Fruit fly (Drosophila melanogaster) whole organism, prepupa: Measurements from ENCODE around the gene CG5810.
A peak's percentile ranks its signal among the peaks of the same experiment; 100 is the strongest.

Source experiments
- CG10631 ChIP-seq: fragments of 200-800 bp; sonication (Bioruptor generic); optimal IDR thresholded peaks from 2 replicates; lab custom pipeline; 2016; ENCODE audit warnings: missing biosample characterization, missing genetic modification characterization
- CG11294 ChIP-seq: fragments of 200-800 bp; sonication (Bioruptor generic); IDR thresholded peaks from 2 replicates; pipeline ENCODE4 v1.3.6; 2022; ENCODE audit warnings: missing biosample characterization, missing genetic modification characterization
- CG11762 ChIP-seq: fragments of 200-800 bp; sonication (Bioruptor generic); optimal IDR thresholded peaks from 3 replicates; lab custom pipeline; 2016; ENCODE audit warnings: missing biosample characterization, missing genetic modification characterization; ENCODE audit not compliant: insufficient read depth
- CG15336 ChIP-seq: fragments of 200-800 bp; sonication (Bioruptor generic); IDR thresholded peaks from 2 replicates; pipeline ENCODE4 v1.3.6; 2022; ENCODE audit warnings: missing biosample characterization, missing genetic modification characterization
- CG16779 ChIP-seq: fragments of 200-800 bp; sonication (Bioruptor generic); optimal IDR thresholded peaks from 3 replicates; lab custom pipeline; 2017; ENCODE audit warnings: missing biosample characterization, mild to moderate bottlenecking, missing genetic modification characterization
- CG31627 ChIP-seq: fragments of 200-800 bp; sonication (Bioruptor generic); optimal IDR thresholded peaks from 3 replicates; lab custom pipeline; 2016; ENCODE audit warnings: missing biosample characterization, missing genetic modification characterization
- CG32006 ChIP-seq: fragments of 200-800 bp; sonication (Bioruptor generic); optimal IDR thresholded peaks from 3 replicates; lab custom pipeline; 2017; ENCODE audit warnings: missing biosample characterization, mild to moderate bottlenecking, missing genetic modification characterization
- CG34406 ChIP-seq: fragments of 200-800 bp; sonication (Bioruptor generic); optimal IDR thresholded peaks from 3 replicates; lab custom pipeline; 2016; ENCODE audit warnings: missing biosample characterization, missing genetic modification characterization
- CG4318 ChIP-seq: fragments of 200-800 bp; sonication (Bioruptor generic); optimal IDR thresholded peaks from 3 replicates; lab custom pipeline; 2017; ENCODE audit warnings: missing biosample characterization, mild to moderate bottlenecking, missing genetic modification characterization
- CG6276 ChIP-seq: fragments of 200-800 bp; sonication (Bioruptor generic); optimal IDR thresholded peaks from 2 replicates; lab custom pipeline; 2017; ENCODE audit warnings: missing biosample characterization, mild to moderate bottlenecking, missing genetic modification characterization
- CG6792 ChIP-seq: fragments of 200-800 bp; sonication (Bioruptor generic); optimal IDR thresholded peaks from 3 replicates; lab custom pipeline; 2016; ENCODE audit warnings: missing biosample characterization, missing genetic modification characterization
- CG6808 ChIP-seq: fragments of 200-800 bp; sonication (Bioruptor generic); optimal IDR thresholded peaks from 3 replicates; lab custom pipeline; 2017; ENCODE audit warnings: missing biosample characterization, missing genetic modification characterization, mild to moderate bottlenecking, moderate library complexity, missing genetic modification reagents
- CG6854 ChIP-seq: fragments of 200-800 bp; sonication (Bioruptor generic); optimal IDR thresholded peaks from 2 replicates; lab custom pipeline; 2017; ENCODE audit warnings: missing biosample characterization, mild to moderate bottlenecking, missing genetic modification characterization
- CG8119 ChIP-seq: fragments of 200-800 bp; sonication (Bioruptor generic); IDR thresholded peaks from 3 replicates; pipeline ENCODE4 v1.3.6; 2022; ENCODE audit warnings: missing biosample characterization, missing genetic modification characterization
- CG8632 ChIP-seq: fragments of 200-800 bp; sonication (Bioruptor generic); optimal IDR thresholded peaks from 3 replicates; lab custom pipeline; 2016; ENCODE audit warnings: missing biosample characterization, missing genetic modification characterization
- Eip75B ChIP-seq: fragments of 200-800 bp; sonication (Bioruptor generic); optimal IDR thresholded peaks from 3 replicates; lab custom pipeline; 2016; ENCODE audit warnings: missing biosample characterization, missing genetic modification characterization
- Eip78C ChIP-seq: fragments of 200-800 bp; sonication (Bioruptor generic); peaks from one replicate; lab custom pipeline; 2016; ENCODE audit warnings: missing biosample characterization, missing genetic modification characterization
- Eip93F ChIP-seq: fragments of 200-800 bp; sonication (Bioruptor generic); optimal IDR thresholded peaks from 2 replicates; lab custom pipeline; 2016; ENCODE audit warnings: missing biosample characterization, mild to moderate bottlenecking, missing genetic modification characterization
- Hr4 ChIP-seq: fragments of 200-800 bp; sonication (Bioruptor generic); optimal IDR thresholded peaks from 3 replicates; lab custom pipeline; 2016; ENCODE audit warnings: missing biosample characterization, missing genetic modification characterization
- Lpt ChIP-seq: fragments of 200-800 bp; sonication (Bioruptor generic); optimal IDR thresholded peaks from 3 replicates; lab custom pipeline; 2016; ENCODE audit warnings: missing biosample characterization, missing genetic modification characterization
- Met ChIP-seq: fragments of 200-800 bp; sonication (Bioruptor generic); optimal IDR thresholded peaks from 3 replicates; lab custom pipeline; 2016; ENCODE audit warnings: missing biosample characterization, missing genetic modification characterization
- OdsH ChIP-seq: fragments of 200-800 bp; sonication (Bioruptor generic); optimal IDR thresholded peaks from 3 replicates; lab custom pipeline; 2016; ENCODE audit warnings: missing biosample characterization, missing genetic modification characterization
- Smox ChIP-seq: fragments of 200-800 bp; sonication (Bioruptor generic); optimal IDR thresholded peaks from 3 replicates; lab custom pipeline; 2016; ENCODE audit warnings: missing biosample characterization, missing genetic modification characterization
- Sox14 ChIP-seq: fragments of 200-800 bp; sonication (Bioruptor generic); optimal IDR thresholded peaks from 3 replicates; lab custom pipeline; 2016; ENCODE audit warnings: missing biosample characterization, missing genetic modification characterization
- cyc ChIP-seq: fragments of 200-800 bp; sonication (Bioruptor generic); optimal IDR thresholded peaks from 3 replicates; lab custom pipeline; 2016; ENCODE audit warnings: missing biosample characterization, missing genetic modification characterization
- dsx ChIP-seq: fragments of 200-800 bp; optimal IDR thresholded peaks from 3 replicates; lab custom pipeline; 2019; ENCODE audit warnings: missing biosample characterization, mild to moderate bottlenecking, missing genetic modification characterization, moderate library complexity; ENCODE audit not compliant: poor library complexity, severe bottlenecking
- eg ChIP-seq: fragments of 200-800 bp; sonication (Bioruptor generic); IDR thresholded peaks from 3 replicates; pipeline ENCODE4 v1.3.6; 2022; ENCODE audit warnings: missing biosample characterization, missing genetic modification characterization
- esn ChIP-seq: fragments of 200-800 bp; sonication (Bioruptor generic); optimal IDR thresholded peaks from 2 replicates; lab custom pipeline; 2016; ENCODE audit warnings: missing biosample characterization, mild to moderate bottlenecking, missing genetic modification characterization, moderate library complexity
- fkh ChIP-seq: fragments of 200-800 bp; sonication (Bioruptor generic); optimal IDR thresholded peaks from 3 replicates; lab custom pipeline; 2017; ENCODE audit warnings: missing biosample characterization, mild to moderate bottlenecking, missing genetic modification characterization, moderate library complexity
- spab ChIP-seq: fragments of 200-800 bp; sonication (Bioruptor generic); optimal IDR thresholded peaks from 2 replicates; lab custom pipeline; 2017; ENCODE audit warnings: missing biosample characterization, mild to moderate bottlenecking, missing genetic modification characterization, missing genetic modification reagents
- svp ChIP-seq: fragments of 200-800 bp; sonication (Bioruptor generic); peaks from one replicate; lab custom pipeline; 2016; ENCODE audit warnings: missing biosample characterization, missing genetic modification characterization
- topi ChIP-seq: fragments of 200-800 bp; sonication (Bioruptor generic); optimal IDR thresholded peaks from 3 replicates; lab custom pipeline; 2016; ENCODE audit warnings: missing biosample characterization, missing genetic modification characterization
- vri ChIP-seq: fragments of 200-800 bp; sonication (Bioruptor generic); optimal IDR thresholded peaks from 3 replicates; lab custom pipeline; 2016; ENCODE audit warnings: missing biosample characterization, mild to moderate bottlenecking, missing genetic modification characterization

CG5810 gene

dm6 chr3R:21169525-21170149 lies 6.1 kb downstream of the CG5810 start:
- TF ChIP-seq CG6808 (GFP tag; lab: Kevin White, UChicago) = no peak
- peak; percentile 63; the same call in 2 of the 3 replicates for TF ChIP-seq eg (GFP tag; lab: Robert Waterston, UW)

- TF ChIP-seq CG8119 (GFP tag; lab: Robert Waterston, UW) (no peak), CG8632 (GFP tag; lab: Kevin White, UChicago) (peak; percentile 13), CG16779 (tag; lab: Kevin White, UChicago) (no peak), CG15336 (GFP tag; lab: Robert Waterston, UW) (0 out of 2 replicates have a peak, but pooled peaks have one; percentile 15), OdsH (GFP tag; lab: Kevin White, UChicago) (peak; percentile 1), CG6792 (GFP tag; lab: Kevin White, UChicago) (no peak), Sox14 (GFP tag; lab: Kevin White, UChicago) (no peak), Eip78C (GFP tag; lab: Kevin White, UChicago) (peak; percentile 49), CG11762 (no peak), spab (peak; percentile 8), esn (GFP tag; lab: Kevin White, UChicago) (no peak), CG6854 (GFP tag; lab: Kevin White, UChicago) (no peak), Eip93F (GFP tag; lab: Kevin White, UChicago) (no peak), CG10631 (GFP tag; lab: Kevin White, UChicago) (peak; percentile 12), fkh (peak; percentile 74), CG11294 (GFP tag; lab: Robert Waterston, UW) (no peak), Lpt (GFP tag; lab: Kevin White, UChicago) (no peak), CG31627 (GFP tag; lab: Kevin White, UChicago) (no peak), dsx (GFP tag; lab: Kevin White, UChicago) (no peak)
Measured at dm6 chr3R:21176663-21177145, 13.1 kb downstream of the CG5810 start.

dm6 chr3R:21179592-21180390 lies 16.2 kb downstream of the CG5810 start:
- no peak for TF ChIP-seq Eip75B (GFP tag; lab: Kevin White, UChicago)
- peak; percentile 35 for TF ChIP-seq vri
- TF ChIP-seq, all 60 proteins: peak for 1

- peak; percentile 22 for TF ChIP-seq CG34406
- no peak for TF ChIP-seq CG4318 (GFP tag; lab: Kevin White, UChicago)
- TF ChIP-seq eg (GFP tag; lab: Robert Waterston, UW) = peak; percentile 40; the same call in 2 of the 3 replicates
- peak; percentile 26 for TF ChIP-seq cyc
- no peak for TF ChIP-seq Smox (GFP tag; lab: Kevin White, UChicago)
- TF ChIP-seq CG8119 (GFP tag; lab: Robert Waterston, UW) = peak; percentile 56; the same call in 2 of the 3 replicates
- TF ChIP-seq CG6854 (GFP tag; lab: Kevin White, UChicago) = peak; percentile 11
- no peak for TF ChIP-seq CG6276 (GFP tag; lab: Kevin White, UChicago)
- peak; percentile 60 for TF ChIP-seq svp (GFP tag; lab: Kevin White, UChicago)
- TF ChIP-seq CG11762 = no peak
- TF ChIP-seq topi (GFP tag; lab: Kevin White, UChicago) = peak; percentile 14
- peak; percentile 25 for TF ChIP-seq Met (GFP tag; lab: Kevin White, UChicago)
- peak; percentile 31 for TF ChIP-seq Hr4 (GFP tag; lab: Kevin White, UChicago)
- peak; percentile 57 for TF ChIP-seq CG15336 (GFP tag; lab: Robert Waterston, UW)
- peak; percentile 84 for TF ChIP-seq Eip78C (GFP tag; lab: Kevin White, UChicago)
- peak; percentile 30 for TF ChIP-seq esn (GFP tag; lab: Kevin White, UChicago)
- peak; percentile 33 for TF ChIP-seq CG32006 (GFP tag; lab: Kevin White, UChicago)
- peak; percentile 26 for TF ChIP-seq vri
Measured at dm6 chr3R:21180391-21180796, 16.8 kb downstream of the CG5810 start.
